Fruit fly (Drosophila melanogaster) whole organism, embryonic: Measurements from ENCODE around the gene ppl.

ENCODE experiments used
- Aef1 ChIP-seq: fragments of 200-800 bp; sonication (Bioruptor generic); IDR thresholded peaks from 3 replicates; pipeline ENCODE4 v1.3.6; 2022; ENCODE audit warnings: missing biosample characterization, missing genetic modification characterization
- Awh ChIP-seq: fragments of 200-800 bp; sonication (Bioruptor generic); IDR thresholded peaks from 2 replicates; pipeline ENCODE4, ENCODE4 v1.3.6; 2022; ENCODE audit warnings: missing biosample characterization, missing genetic modification characterization
- CG10209 ChIP-seq: fragments of 200-800 bp; sonication (Bioruptor generic); optimal IDR thresholded peaks from 3 replicates; lab custom pipeline; 2017; ENCODE audit warnings: missing biosample characterization, mild to moderate bottlenecking, missing genetic modification characterization, missing genetic modification reagents
- CG1024 ChIP-seq: fragments of 200-800 bp; sonication (Bioruptor generic); IDR thresholded peaks from 2 replicates; pipeline ENCODE4 v1.3.6; 2022; ENCODE audit warnings: missing biosample characterization, missing genetic modification characterization
- CG10274 ChIP-seq: fragments of 200-800 bp; sonication (Bioruptor generic); optimal IDR thresholded peaks from 3 replicates; lab custom pipeline; 2017; ENCODE audit warnings: missing biosample characterization, mild to moderate bottlenecking, missing genetic modification characterization
- CG10462 ChIP-seq: fragments of 200-800 bp; sonication (Bioruptor generic); optimal IDR thresholded peaks from 2 replicates; lab custom pipeline; 2016; ENCODE audit warnings: missing biosample characterization, missing genetic modification characterization
- CG11696 ChIP-seq: fragments of 200-800 bp; sonication (Bioruptor generic); IDR thresholded peaks from 2 replicates; pipeline ENCODE4 v1.3.6; 2022; ENCODE audit warnings: missing biosample characterization, missing genetic modification characterization
- CG12071 ChIP-seq: fragments of 200-800 bp; sonication (Bioruptor generic); optimal IDR thresholded peaks from 3 replicates; lab custom pipeline; 2018; ENCODE audit warnings: missing biosample characterization, mild to moderate bottlenecking, missing genetic modification characterization
- CG1233 ChIP-seq: fragments of 200-800 bp; sonication (Bioruptor generic); optimal IDR thresholded peaks from 4 replicates; lab custom pipeline; 2018; ENCODE audit warnings: missing biosample characterization, mild to moderate bottlenecking, missing genetic modification characterization
- CG13123 ChIP-seq: fragments of 200-800 bp; sonication (Bioruptor generic); optimal IDR thresholded peaks from 2 replicates; lab custom pipeline; 2016; ENCODE audit warnings: missing biosample characterization, missing genetic modification characterization
- CG14710 ChIP-seq: fragments of 200-800 bp; sonication (Bioruptor generic); optimal IDR thresholded peaks from 3 replicates; lab custom pipeline; 2019; ENCODE audit warnings: missing biosample characterization, mild to moderate bottlenecking, missing genetic modification characterization, moderate library complexity
- CG1647 ChIP-seq: fragments of 200-800 bp; sonication (Bioruptor generic); optimal IDR thresholded peaks from 3 replicates; lab custom pipeline; 2016; ENCODE audit warnings: missing biosample characterization, missing genetic modification characterization
- CG16779 ChIP-seq: fragments of 200-800 bp; sonication (Bioruptor generic); IDR thresholded peaks from 2 replicates; pipeline ENCODE4 v1.3.6; 2022; ENCODE audit warnings: missing biosample characterization, missing genetic modification characterization
- CG2116 ChIP-seq: fragments of 200-800 bp; sonication (Bioruptor generic); optimal IDR thresholded peaks from 3 replicates; lab custom pipeline; 2018; ENCODE audit warnings: missing biosample characterization, mild to moderate bottlenecking, missing genetic modification characterization
- CG2875 ChIP-seq: fragments of 200-800 bp; sonication (Bioruptor generic); optimal IDR thresholded peaks from 2 replicates; lab custom pipeline; 2017; ENCODE audit warnings: missing biosample characterization, mild to moderate bottlenecking, missing genetic modification characterization, missing genetic modification reagents
- CG31441 ChIP-seq: fragments of 200-800 bp; sonication (Bioruptor generic); IDR thresholded peaks from 2 replicates; pipeline ENCODE4 v1.3.6; 2022; ENCODE audit warnings: missing biosample characterization, missing genetic modification characterization
- CG32532 ChIP-seq: fragments of 200-800 bp; sonication (Bioruptor generic); IDR thresholded peaks from 2 replicates; pipeline ENCODE4 v1.3.6; 2022; ENCODE audit warnings: missing biosample characterization, missing genetic modification characterization
- CG4282 ChIP-seq: fragments of 200-800 bp; sonication (Bioruptor generic); optimal IDR thresholded peaks from 2 replicates; lab custom pipeline; 2016; ENCODE audit warnings: missing biosample characterization, missing genetic modification characterization
- CG4617 ChIP-seq: fragments of 200-800 bp; sonication (Bioruptor generic); optimal IDR thresholded peaks from 3 replicates; lab custom pipeline; 2016; ENCODE audit warnings: missing biosample characterization, missing genetic modification characterization, borderline replicate concordance
- CG5953 ChIP-seq: fragments of 200-800 bp; sonication (Bioruptor generic); IDR thresholded peaks from 2 replicates; pipeline ENCODE4 v1.3.6; 2022; ENCODE audit warnings: missing biosample characterization, missing genetic modification characterization
- CG6254 ChIP-seq: fragments of 200-800 bp; sonication (Bioruptor generic); optimal IDR thresholded peaks from 3 replicates; lab custom pipeline; 2017; ENCODE audit warnings: mild to moderate bottlenecking, missing biosample characterization, missing genetic modification reagents, missing genetic modification characterization
- CG7556 ChIP-seq: fragments of 200-800 bp; sonication (Bioruptor generic); optimal IDR thresholded peaks from 2 replicates; lab custom pipeline; 2017; ENCODE audit warnings: missing biosample characterization, mild to moderate bottlenecking, missing genetic modification characterization
- CG9876 ChIP-seq: fragments of 200-800 bp; sonication (Bioruptor generic); optimal IDR thresholded peaks from 2 replicates; lab custom pipeline; 2016; ENCODE audit warnings: missing biosample characterization, missing genetic modification characterization
- Dll ChIP-seq: fragments of 200-800 bp; sonication (Bioruptor generic); IDR thresholded peaks from 4 replicates; pipeline ENCODE4 v1.3.6; 2022; ENCODE audit warnings: missing biosample characterization, missing genetic modification characterization; ENCODE audit not compliant: partially characterized antibody
- GATAe ChIP-seq: fragments of 200-800 bp; sonication (Bioruptor generic); conservative IDR thresholded peaks from 2 replicates; pipeline ENCODE4 v1.3.6; 2022; ENCODE audit warnings: missing biosample characterization, missing genetic modification characterization
- Gug ChIP-seq: fragments of 200-800 bp; sonication (Bioruptor generic); IDR thresholded peaks from 4 replicates; pipeline ENCODE4 v1.3.6; 2022; ENCODE audit warnings: missing biosample characterization, missing genetic modification characterization
- HLH3B ChIP-seq: fragments of 200-800 bp; sonication (Bioruptor generic); IDR thresholded peaks from 2 replicates; pipeline ENCODE4 v1.3.6; 2022; ENCODE audit warnings: missing biosample characterization, missing genetic modification characterization
- HLHmδ ChIP-seq: fragments of 200-800 bp; sonication (Bioruptor generic); optimal IDR thresholded peaks from 2 replicates; lab custom pipeline; 2018; ENCODE audit warnings: missing biosample characterization, mild to moderate bottlenecking, missing genetic modification characterization, moderate library complexity
- HmgZ ChIP-seq: fragments of 200-800 bp; sonication (Bioruptor generic); optimal IDR thresholded peaks from 2 replicates; lab custom pipeline; 2018; ENCODE audit warnings: missing biosample characterization, mild to moderate bottlenecking, missing genetic modification characterization
- Hr78 ChIP-seq, 2 experiments: fragments of 200-800 bp in 1 of 2; fragments of >200 bp in 1 of 2; sonication (Bioruptor generic) in 1 of 2; optimal IDR thresholded peaks; 2 replicates each; lab custom pipeline; 2017 to 2019; ENCODE audit warnings: missing biosample characterization in 2 of 2, missing genetic modification characterization in 2 of 2, mild to moderate bottlenecking in 1 of 2, moderate library complexity in 1 of 2
- NC2α ChIP-seq: fragments of 200-800 bp; sonication (Bioruptor generic); optimal IDR thresholded peaks from 2 replicates; lab custom pipeline; 2016; ENCODE audit warnings: missing biosample characterization, missing genetic modification characterization
- Oaz ChIP-seq: fragments of 200-800 bp; sonication (Bioruptor generic); IDR thresholded peaks from 2 replicates; pipeline ENCODE4 v1.3.6; 2022; ENCODE audit warnings: missing biosample characterization, missing genetic modification characterization
- Scr ChIP-seq: fragments of 200-800 bp; sonication (Bioruptor generic); IDR thresholded peaks from 2 replicates; pipeline ENCODE4 v1.3.6; 2022; ENCODE audit warnings: missing biosample characterization, missing genetic modification characterization; ENCODE audit not compliant: partially characterized antibody
- TFAM ChIP-seq: fragments of 200-800 bp; sonication (Bioruptor generic); optimal IDR thresholded peaks from 2 replicates; lab custom pipeline; 2017; ENCODE audit warnings: missing biosample characterization, missing genetic modification characterization, inconsistent platforms
- Usf ChIP-seq: fragments of 200-800 bp; sonication (Bioruptor generic); optimal IDR thresholded peaks from 2 replicates; lab custom pipeline; 2017; ENCODE audit warnings: missing genotype, missing biosample characterization, missing genetic modification characterization
- Xbp1 ChIP-seq: fragments of 200-800 bp; sonication (Bioruptor generic); optimal IDR thresholded peaks from 3 replicates; lab custom pipeline; 2016; ENCODE audit warnings: missing biosample characterization, mild to moderate bottlenecking, missing genetic modification characterization
- YL-1 ChIP-seq: fragments of 200-800 bp; sonication (Bioruptor generic); optimal IDR thresholded peaks from 3 replicates; lab custom pipeline; 2017; ENCODE audit warnings: missing biosample characterization, mild to moderate bottlenecking, missing genetic modification characterization
- ato ChIP-seq: fragments of 200-800 bp; sonication (Bioruptor generic); IDR thresholded peaks from 2 replicates; pipeline ENCODE4 v1.3.6; 2022; ENCODE audit warnings: missing biosample characterization, missing genetic modification characterization; ENCODE audit not compliant: partially characterized antibody
- br ChIP-seq: fragments of >200 bp; optimal IDR thresholded peaks from 2 replicates; lab custom pipeline; 2017
- crol ChIP-seq: fragments of 200-800 bp; sonication (Bioruptor generic); IDR thresholded peaks from 2 replicates; pipeline ENCODE4 v1.3.6; 2022; ENCODE audit warnings: missing biosample characterization, missing genetic modification characterization
- ewg ChIP-seq: fragments of 200-800 bp; sonication (Bioruptor generic); optimal IDR thresholded peaks from 3 replicates; lab custom pipeline; 2017; ENCODE audit warnings: mild to moderate bottlenecking, missing biosample characterization, missing genetic modification reagents, missing genetic modification characterization
- fu2 ChIP-seq: fragments of 200-800 bp; sonication (Bioruptor generic); optimal IDR thresholded peaks from 2 replicates; lab custom pipeline; 2016; ENCODE audit warnings: missing biosample characterization, missing genetic modification characterization
- gem ChIP-seq: fragments of 200-800 bp; sonication (Bioruptor generic); optimal IDR thresholded peaks from 2 replicates; lab custom pipeline; 2019; ENCODE audit warnings: missing biosample characterization, mild to moderate bottlenecking, missing genetic modification characterization, moderate library complexity
- hth ChIP-seq: fragments of >200 bp; optimal IDR thresholded peaks from 2 replicates; lab custom pipeline; 2017; ENCODE audit warnings: inconsistent platforms
- insv ChIP-seq, 2 experiments: fragments of 200-800 bp; sonication (Bioruptor generic); optimal IDR thresholded peaks; 3 replicates each; lab custom pipeline; 2016 to 2018; ENCODE audit warnings: missing biosample characterization in 2 of 2, missing genetic modification characterization in 2 of 2
- kay ChIP-seq: fragments of 200-800 bp; sonication (Bioruptor generic); optimal IDR thresholded peaks from 2 replicates; lab custom pipeline; 2016; ENCODE audit warnings: missing biosample characterization, missing genetic modification characterization
- lola ChIP-seq, 3 experiments: fragments of >200 bp in 2 of 3; fragments of 200-800 bp in 1 of 3; sonication (Bioruptor generic) in 1 of 3; optimal IDR thresholded peaks; 2 replicates each; lab custom pipeline; 2017 to 2019; ENCODE audit warnings: missing biosample characterization in 3 of 3, missing genetic modification characterization in 3 of 3, mild to moderate bottlenecking in 1 of 3, moderate library complexity in 1 of 3
- nmo ChIP-seq: fragments of 200-800 bp; sonication (Bioruptor generic); optimal IDR thresholded peaks from 2 replicates; lab custom pipeline; 2018; ENCODE audit warnings: missing biosample characterization, mild to moderate bottlenecking, missing genetic modification characterization, moderate library complexity
- org-1 ChIP-seq: fragments of 200-800 bp; sonication (Bioruptor generic); optimal IDR thresholded peaks from 2 replicates; lab custom pipeline; 2017; ENCODE audit warnings: missing biosample characterization, missing genetic modification characterization
- pnt ChIP-seq: fragments of 200-800 bp; sonication (Bioruptor generic); optimal IDR thresholded peaks from 3 replicates; lab custom pipeline; 2016; ENCODE audit warnings: missing biosample characterization, missing genetic modification characterization
- sens ChIP-seq: fragments of 200-800 bp; sonication (Bioruptor generic); peaks from one replicate; lab custom pipeline; 2016; ENCODE audit warnings: missing biosample characterization, missing genetic modification characterization
- zfh1 ChIP-seq: fragments of 200-800 bp; sonication (Bioruptor generic); IDR thresholded peaks from 3 replicates; pipeline ENCODE4 v1.3.6; 2022; ENCODE audit warnings: missing biosample characterization, missing genetic modification characterization

The ppl gene

DNA sequence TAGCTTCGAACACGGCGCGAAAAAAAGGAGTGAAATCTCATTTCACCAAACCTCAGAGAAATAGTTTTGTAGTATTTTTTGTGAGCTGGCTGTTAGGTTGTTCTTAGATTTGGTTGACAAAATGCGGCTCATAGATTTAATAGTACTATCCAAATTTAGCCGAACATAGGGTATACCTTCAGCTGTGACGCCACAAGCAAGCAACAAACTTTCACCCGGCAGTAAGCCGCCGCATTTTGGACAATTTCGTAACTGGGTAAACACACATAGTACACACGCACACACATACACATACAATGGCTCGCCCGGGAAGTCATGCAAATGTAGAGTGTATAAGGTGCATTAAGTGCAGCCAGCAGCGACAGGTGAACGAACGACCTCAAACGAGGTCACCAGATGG is 22.0 kb downstream of the ppl start (continued):
- TF ChIP-seq Aef1 (GFP tag; lab: Robert Waterston, UW), result no peak
- TF ChIP-seq pnt (GFP tag; lab: Kevin White, UChicago), result no peak
- no peak for TF ChIP-seq CG4282
- TF ChIP-seq ato (GFP tag; lab: Robert Waterston, UW), result no peak
- peak; percentile 22 for TF ChIP-seq Xbp1 (GFP tag; lab: Kevin White, UChicago)
- no peak for TF ChIP-seq CG11696 (GFP tag; lab: Robert Waterston, UW)
- TF ChIP-seq CG31441 (GFP tag; lab: Robert Waterston, UW), result 0 out of 2 replicates have a peak, but pooled peaks have one; percentile 14
- peak; percentile 32 for TF ChIP-seq ewg (GFP tag; lab: Kevin White, UChicago)
- TF ChIP-seq CG6254 (GFP tag; lab: Kevin White, UChicago), result peak; percentile 9
- TF ChIP-seq HmgZ, result no peak
- peak; percentile 3 for TF ChIP-seq CG12071 (GFP tag; lab: Kevin White, UChicago)
- peak; percentile 38 for TF ChIP-seq gem
- no peak for TF ChIP-seq insv (GFP tag; optimal IDR thresholded peaks at IDR 0.05; lab: Kevin White, UChicago)
- no peak for TF ChIP-seq kay (GFP tag; lab: Kevin White, UChicago)
- no peak for TF ChIP-seq lola (GFP tag; optimal IDR thresholded peaks at IDR 0.05; lab: Kevin White, UChicago)
- no peak for TF ChIP-seq hth (lab: Kevin White, UChicago)
- no peak for TF ChIP-seq br
- TF ChIP-seq CG13123 (GFP tag; lab: Kevin White, UChicago), result no peak
- TF ChIP-seq CG1233 (GFP tag; lab: Kevin White, UChicago), result no peak
- TF ChIP-seq crol (GFP tag; lab: Robert Waterston, UW), result peak; percentile 32; the same call in 1 of the 2 replicates
- TF ChIP-seq org-1, result no peak
- TF ChIP-seq GATAe (GFP tag; lab: Robert Waterston, UW), result no peak
- TF ChIP-seq CG5953 (GFP tag; lab: Robert Waterston, UW), result no peak
- TF ChIP-seq CG10209 (GFP tag; lab: Kevin White, UChicago), result no peak
- 0 out of 2 replicates have a peak, but pooled peaks have one; percentile 45 for TF ChIP-seq Awh (GFP tag; lab: Robert Waterston, UW)
- no peak for TF ChIP-seq zfh1 (GFP tag; lab: Robert Waterston, UW)
- no peak for TF ChIP-seq Usf (GFP tag; lab: Kevin White, UChicago)
- TF ChIP-seq CG10462, result no peak
- TF ChIP-seq fu2 (GFP tag; lab: Kevin White, UChicago), result no peak
- TF ChIP-seq Dll (GFP tag; lab: Robert Waterston, UW), result no peak
- peak; percentile 19 for TF ChIP-seq CG2875 (GFP tag; lab: Kevin White, UChicago)
- no peak for TF ChIP-seq Oaz (GFP tag; lab: Robert Waterston, UW)
- no peak for TF ChIP-seq TFAM (GFP tag; lab: Kevin White, UChicago)
- peak; percentile 86 for TF ChIP-seq sens
- no peak for TF ChIP-seq CG9876 (GFP tag; lab: Kevin White, UChicago)
- peak; percentile 4 for TF ChIP-seq CG14710 (tag; lab: Kevin White, UChicago)
- no peak for TF ChIP-seq CG2116 (GFP tag; lab: Kevin White, UChicago)
- TF ChIP-seq HLHmδ, result peak; percentile 32
- TF ChIP-seq Gug (GFP tag; lab: Robert Waterston, UW), result no peak
- TF ChIP-seq CG16779 (GFP tag; lab: Robert Waterston, UW), result no peak
- TF ChIP-seq HLH3B (GFP tag; lab: Robert Waterston, UW), result peak; percentile 34; the same call in 1 of the 2 replicates
- no peak for TF ChIP-seq CG7556 (GFP tag; lab: Kevin White, UChicago)
- TF ChIP-seq nmo (GFP tag; lab: Kevin White, UChicago), result peak; percentile 11
- no peak for TF ChIP-seq YL-1
- TF ChIP-seq CG32532, result no peak
- no peak for TF ChIP-seq Scr
- TF ChIP-seq CG1647, result no peak
- TF ChIP-seq CG10274 (GFP tag; lab: Kevin White, UChicago), result no peak
- TF ChIP-seq NC2α, result no peak
- TF ChIP-seq CG4617 (GFP tag; lab: Kevin White, UChicago), result no peak
- TF ChIP-seq CG1024 (GFP tag; lab: Robert Waterston, UW), result no peak
- peak in 1 of 2 experiments; percentile 71 for TF ChIP-seq Hr78 (GFP tag; optimal IDR thresholded peaks at IDR 0.05; lab: Kevin White, UChicago)
